Worm (Caenorhabditis elegans) whole organism, mixed stage, embryonic: Measurements from ENCODE around the gene txt-10.

ENCODE experiments used
- bed-3 ChIP-seq: fragments of 200-800 bp; sonication (Bioruptor generic); optimal IDR thresholded peaks from 3 replicates; lab custom pipeline; 2018; ENCODE audit warnings: mild to moderate bottlenecking, missing genetic modification characterization, moderate library complexity, missing compliant biosample characterization
- ces-1 ChIP-seq: fragments of 150-350 bp; optimal IDR thresholded peaks from 2 replicates; lab custom pipeline; 2014; ENCODE audit warnings: missing biosample characterization, missing genetic modification reagents, missing genetic modification characterization
- nhr-2 ChIP-seq: fragments of 150-350 bp; optimal IDR thresholded peaks from 2 replicates; lab custom pipeline; 2014; ENCODE audit warnings: missing biosample characterization, missing genetic modification characterization
- nhr-237 ChIP-seq: fragments of 150-350 bp; optimal IDR thresholded peaks from 2 replicates; lab custom pipeline; 2014; ENCODE audit warnings: missing biosample characterization, missing genetic modification characterization
- nhr-28 ChIP-seq: fragments of 150-350 bp; optimal IDR thresholded peaks from 2 replicates; lab custom pipeline; 2014; ENCODE audit warnings: missing biosample characterization, missing genetic modification characterization
- pha-4 ChIP-seq: fragments of 150-350 bp; optimal IDR thresholded peaks from 2 replicates; lab custom pipeline; 2018; ENCODE audit warnings: missing biosample characterization, missing genetic modification reagents, missing genetic modification characterization
- tbx-8 ChIP-seq: fragments of 200-800 bp; sonication (Bioruptor generic); optimal IDR thresholded peaks from 2 replicates; lab custom pipeline; 2018; ENCODE audit warnings: mild to moderate bottlenecking, missing genetic modification characterization, moderate library complexity, missing compliant biosample characterization
- unc-120 ChIP-seq: sonication (generic microtip); optimal IDR thresholded peaks from 2 replicates; lab custom pipeline; 2017; ENCODE audit warnings: missing genetic modification characterization, missing compliant biosample characterization; ENCODE audit not compliant: poor library complexity, severe bottlenecking
- unc-39 ChIP-seq: fragments of 150-350 bp; optimal IDR thresholded peaks from 2 replicates; lab custom pipeline; 2014; ENCODE audit warnings: missing biosample characterization, missing genetic modification characterization
- ztf-11 ChIP-seq: fragments of 150-350 bp; optimal IDR thresholded peaks from 2 replicates; lab custom pipeline; 2014; ENCODE audit warnings: missing biosample characterization, missing genetic modification characterization

ce11 chrV:10535325-10535724 lies 2.7 kb upstream of the txt-10 start:
- TF ChIP-seq nhr-28 (tag; lab: Kevin White, UChicago) (no peak), bed-3 (GFP tag; lab: Kevin White, UChicago) (no peak), ztf-11 (tag; lab: Kevin White, UChicago) (no peak), unc-120 (tag; lab: Kevin White, UChicago) (no peak), nhr-2 (no peak), ces-1 (GFP tag; lab: Kevin White, UChicago) (no peak), tbx-8 (GFP tag; lab: Kevin White, UChicago) (no peak), pha-4 (tag; lab: Kevin White, UChicago) (no peak), unc-39 (tag; lab: Kevin White, UChicago) (no peak), nhr-237 (no peak)
